Fruit fly (Drosophila melanogaster): ENCODE measurements around the gene BicD.

dm6 chr2L:17436500-17436899, 36.5 kb downstream of the BicD start, which contains the start of gene CG33928:
- no peak for TF ChIP-seq CTCF (optimal IDR thresholded peaks at IDR 0.05)
- TF ChIP-seq CG8478 (optimal IDR thresholded peaks at IDR 0.05) = no peak

All from S2 (cell line).